Worm (Caenorhabditis elegans) whole organism, mixed stage, embryonic: ENCODE measurements around the gene C46F11.5.

Experiments used
- M03D4.4 ChIP-seq: sonication (generic microtip); optimal IDR thresholded peaks from 2 replicates; lab custom pipeline; 2017; ENCODE audit warnings: mild to moderate bottlenecking, missing genetic modification characterization, missing compliant biosample characterization
- cnd-1 ChIP-seq: fragments of 200-800 bp; sonication (Bioruptor generic); optimal IDR thresholded peaks from 2 replicates; lab custom pipeline; 2018; ENCODE audit warnings: mild to moderate bottlenecking, missing genetic modification characterization, missing compliant biosample characterization
- drap-1 ChIP-seq: fragments of 200-800 bp; sonication (Bioruptor generic); optimal IDR thresholded peaks from 3 replicates; lab custom pipeline; 2018; ENCODE audit warnings: mild to moderate bottlenecking, missing genetic modification characterization, missing compliant biosample characterization
- elt-3 ChIP-seq: fragments of 150-350 bp; optimal IDR thresholded peaks from 2 replicates; lab custom pipeline; 2014; ENCODE audit warnings: missing biosample characterization, missing genetic modification characterization
- ham-2 ChIP-seq: fragments of 200-800 bp; sonication (Bioruptor generic); optimal IDR thresholded peaks from 2 replicates; lab custom pipeline; 2018; ENCODE audit warnings: mild to moderate bottlenecking, missing genetic modification characterization, missing compliant biosample characterization
- lin-13 ChIP-seq: fragments of 150-350 bp; optimal IDR thresholded peaks from 2 replicates; lab custom pipeline; 2014; ENCODE audit warnings: missing biosample characterization, missing genetic modification characterization
- lin-32 ChIP-seq: fragments of 200-800 bp; sonication (Bioruptor generic); optimal IDR thresholded peaks from 2 replicates; lab custom pipeline; 2018; ENCODE audit warnings: mild to moderate bottlenecking, missing genetic modification characterization, missing compliant biosample characterization
- lsy-2 ChIP-seq: fragments of 150-350 bp; optimal IDR thresholded peaks from 2 replicates; lab custom pipeline; 2014; ENCODE audit warnings: missing biosample characterization, missing genetic modification characterization
- nhr-28 ChIP-seq: fragments of 150-350 bp; optimal IDR thresholded peaks from 2 replicates; lab custom pipeline; 2014; ENCODE audit warnings: missing biosample characterization, missing genetic modification characterization
- nhr-76 ChIP-seq: sonication (generic microtip); optimal IDR thresholded peaks from 2 replicates; lab custom pipeline; 2017; ENCODE audit warnings: missing biosample characterization, missing genetic modification characterization
- unc-39 ChIP-seq: fragments of 150-350 bp; optimal IDR thresholded peaks from 2 replicates; lab custom pipeline; 2014; ENCODE audit warnings: missing biosample characterization, missing genetic modification characterization
- unc-62 ChIP-seq: fragments of 150-350 bp; optimal IDR thresholded peaks from 2 replicates; lab custom pipeline; 2014; ENCODE audit warnings: missing biosample characterization, missing genetic modification reagents, missing genetic modification characterization

ce11 chrIII:3652427-3652826 is 5.0 kb downstream of the C46F11.5 start:
- TF ChIP-seq nhr-28 (tag; lab: Kevin White, UChicago) (no peak), elt-3 (tag; lab: Kevin White, UChicago) (no peak), lin-13 (tag; lab: Kevin White, UChicago) (no peak), ham-2 (GFP tag; lab: Kevin White, UChicago) (no peak), cnd-1 (no peak), M03D4.4 (no peak), unc-39 (tag; lab: Kevin White, UChicago) (no peak), lsy-2 (tag; lab: Kevin White, UChicago) (no peak), nhr-76 (tag; lab: Kevin White, UChicago) (no peak), drap-1 (GFP tag; lab: Kevin White, UChicago) (no peak), lin-32 (GFP tag; lab: Kevin White, UChicago) (no peak), unc-62 (GFP tag; lab: Kevin White, UChicago) (no peak)
